Fruit fly (Drosophila melanogaster) S2 (cell line): ENCODE measurements around the gene CG2816.

Source experiments
- CG8478 ChIP-seq: fragments of >200 bp; optimal IDR thresholded peaks from 2 replicates; lab custom pipeline; 2018
- CTCF ChIP-seq, 2 experiments: fragments of >200 bp; optimal IDR thresholded peaks; 2 replicates each; lab custom pipeline; 2018

DNA sequence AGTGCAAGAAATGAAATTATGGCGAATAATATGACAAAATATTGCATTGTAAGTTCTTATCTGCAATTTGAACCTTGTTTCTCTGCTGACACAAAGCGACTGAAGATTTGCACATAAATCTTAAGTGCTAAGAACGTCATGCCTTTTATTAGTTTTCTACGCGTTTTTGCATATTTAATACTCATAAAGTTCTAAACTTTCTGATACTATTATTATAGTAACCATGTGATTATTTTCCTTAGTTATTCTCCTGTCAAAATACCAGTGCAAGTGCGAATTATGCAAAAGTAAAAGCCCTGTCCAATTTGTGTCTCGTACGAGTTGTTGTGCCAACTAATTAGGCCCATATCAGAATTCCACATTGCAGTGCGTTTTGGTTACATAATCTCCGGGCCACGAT lies 33.0 kb upstream of the CG2816 start, which contains the start of gene Sfp24Bc:
- TF ChIP-seq CG8478 (lab: Kevin White, UChicago) (no peak), CTCF (optimal IDR thresholded peaks at IDR 0.05; lab: Kevin White, UChicago) (no peak)
